Worm (Caenorhabditis elegans): Measurements from ENCODE around the gene T24A6.17.
"Not testable (repeated sequence)": the region's sequence is repeated elsewhere in the genome, so short reads cannot be mapped to it uniquely, and the experiment has no call there.

DNA sequence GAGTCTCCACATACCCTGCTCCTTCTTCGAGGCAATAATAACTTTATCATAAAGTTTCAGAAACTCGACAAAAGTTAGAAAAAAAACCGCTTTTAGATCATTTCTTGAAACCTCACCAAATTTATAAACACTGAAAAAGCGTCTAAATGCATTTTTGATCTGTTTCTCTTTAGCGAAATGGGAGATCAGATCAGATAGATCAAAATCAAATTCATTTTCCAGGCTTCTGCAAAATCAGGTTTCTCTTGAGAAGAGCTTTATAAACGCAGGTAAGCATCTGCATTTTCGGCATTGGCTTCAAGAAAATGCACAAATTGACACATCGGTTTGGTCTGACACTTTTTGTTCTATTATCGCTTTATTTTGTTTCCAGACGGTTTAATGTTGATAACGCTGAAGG lies 8.2 kb upstream of the T24A6.17 start, which contains the start of gene F40C5.1:
- TF ChIP-seq ztf-1 (GFP tag; conservative IDR thresholded peaks at IDR 0.05); nhr-25 (tag; optimal IDR thresholded peaks at IDR 0.05); nhr-237 (tag; optimal IDR thresholded peaks at IDR 0.05); zag-1 (tag; optimal IDR thresholded peaks at IDR 0.05); aly-2 (tag; optimal IDR thresholded peaks at IDR 0.05): not testable (repeated sequence)

All from whole organism, L2 larva.